Worm (Caenorhabditis elegans): ENCODE data around the gene F25E2.3.

DNA sequence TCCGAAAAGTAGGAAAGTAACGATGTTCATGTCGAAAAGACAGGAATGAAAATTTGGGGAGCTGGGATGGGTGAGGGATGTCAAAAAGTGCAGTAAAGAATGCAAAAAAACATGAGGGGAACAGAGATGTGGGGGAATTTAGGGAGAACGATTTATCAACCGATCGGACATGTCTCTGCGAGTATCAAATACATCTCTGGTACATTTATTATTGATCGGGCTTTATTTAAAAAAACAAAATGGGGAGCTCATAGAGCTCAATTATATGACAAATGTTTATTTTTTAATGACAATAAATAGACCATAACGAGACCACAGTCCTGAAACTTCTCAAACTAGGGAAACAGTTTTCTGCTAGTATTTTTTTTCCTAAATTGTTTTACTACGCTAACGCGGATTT, 2.3 kb downstream of the F25E2.3 start, which contains the start of gene F25E2.2:
- TF ChIP-seq dao-5 (tag; optimal IDR thresholded peaks at IDR 0.05) = no peak
- TF ChIP-seq him-1 (tag; optimal IDR thresholded peaks at IDR 0.05) = no peak
